Worm (Caenorhabditis elegans) whole organism, L1 larva: ENCODE results near the gene cpg-4.

Experiments
- C04F5.9 ChIP-seq: sonication (generic microtip); optimal IDR thresholded peaks from 2 replicates; lab custom pipeline; 2016; ENCODE audit warnings: missing genetic modification characterization, missing compliant biosample characterization
- C16A3.4 ChIP-seq: fragments of 150-350 bp; optimal IDR thresholded peaks from 2 replicates; lab custom pipeline; 2014; ENCODE audit warnings: missing biosample characterization, missing genetic modification characterization
- C34B4.2 ChIP-seq: sonication (generic microtip); optimal IDR thresholded peaks from 2 replicates; lab custom pipeline; 2017; ENCODE audit warnings: mild to moderate bottlenecking, missing genetic modification characterization, missing compliant biosample characterization
- F16B12.6 ChIP-seq: fragments of 150-350 bp; optimal IDR thresholded peaks from 2 replicates; lab custom pipeline; 2014; ENCODE audit warnings: missing biosample characterization, missing genetic modification characterization
- Y116A8C.19 ChIP-seq: sonication (generic microtip); optimal IDR thresholded peaks from 2 replicates; lab custom pipeline; 2016; ENCODE audit warnings: missing compliant biosample characterization, missing genetic modification characterization, borderline replicate concordance
- blmp-1 ChIP-seq: fragments of 150-350 bp; optimal IDR thresholded peaks from 2 replicates; lab custom pipeline; 2014; ENCODE audit warnings: missing biosample characterization, missing genetic modification characterization
- ceh-63 ChIP-seq: fragments of 200-800 bp; sonication (Bioruptor generic); optimal IDR thresholded peaks from 2 replicates; lab custom pipeline; 2018; ENCODE audit warnings: mild to moderate bottlenecking, missing genetic modification characterization, missing compliant biosample characterization
- ceh-8 ChIP-seq: fragments of 200-800 bp; sonication (Bioruptor generic); optimal IDR thresholded peaks from 2 replicates; lab custom pipeline; 2018; ENCODE audit warnings: mild to moderate bottlenecking, missing genetic modification characterization, moderate library complexity, missing compliant biosample characterization
- ceh-82 ChIP-seq, 3 experiments: fragments of 150-350 bp in 1 of 3; sonication (generic microtip) in 2 of 3; optimal IDR thresholded peaks; 2 replicates each; lab custom pipeline; 2014 to 2017; ENCODE audit warnings: missing biosample characterization in 3 of 3, missing genetic modification characterization in 3 of 3
- ceh-88 ChIP-seq: fragments of 200-800 bp; sonication (Bioruptor generic); IDR thresholded peaks from 2 replicates; pipeline ENCODE4 v1.3.6; 2022; ENCODE audit warnings: missing genetic modification characterization, missing compliant biosample characterization
- ceh-90 ChIP-seq: sonication (generic microtip); optimal IDR thresholded peaks from 2 replicates; lab custom pipeline; 2016; ENCODE audit warnings: missing genetic modification characterization, missing compliant biosample characterization
- ces-1 ChIP-seq: fragments of 150-350 bp; optimal IDR thresholded peaks from 2 replicates; lab custom pipeline; 2014; ENCODE audit warnings: missing biosample characterization, missing genetic modification reagents, missing genetic modification characterization
- dpl-1 ChIP-seq, 3 experiments: fragments of 150-350 bp in 2 of 3; sonication (generic microtip) in 1 of 3; optimal IDR thresholded peaks; 2 replicates each; lab custom pipeline; 2014 to 2017; ENCODE audit warnings: missing biosample characterization in 3 of 3, missing genetic modification characterization in 3 of 3, missing genetic modification reagents in 3 of 3
- efl-1 ChIP-seq, 4 experiments: fragments of 150-350 bp; optimal IDR thresholded peaks in 3 of 4; peaks in 1 of 4; 1 replicate in 1 of 4; 2 replicates in 3 of 4; lab custom pipeline; 2014; ENCODE audit warnings: missing biosample characterization in 2 of 4, missing genetic modification characterization in 2 of 4, missing genetic modification reagents in 2 of 4
- egl-13 ChIP-seq: sonication (generic microtip); optimal IDR thresholded peaks from 2 replicates; lab custom pipeline; 2016; ENCODE audit warnings: missing genotype, missing genetic modification reagents, missing genetic modification characterization, missing compliant biosample characterization
- fkh-10 ChIP-seq: sonication (generic microtip); optimal IDR thresholded peaks from 2 replicates; lab custom pipeline; 2017; ENCODE audit warnings: missing biosample characterization, missing genetic modification reagents, missing genetic modification characterization
- fkh-4 ChIP-seq: sonication (generic microtip); optimal IDR thresholded peaks from 2 replicates; lab custom pipeline; 2016; ENCODE audit warnings: missing compliant biosample characterization, missing genetic modification characterization, borderline replicate concordance
- fkh-8 ChIP-seq: sonication (generic microtip); optimal IDR thresholded peaks from 2 replicates; lab custom pipeline; 2016; ENCODE audit warnings: mild to moderate bottlenecking, missing genetic modification characterization, missing compliant biosample characterization
- grh-1 ChIP-seq: fragments of 200-800 bp; sonication (Bioruptor generic); IDR thresholded peaks from 2 replicates; pipeline ENCODE4 v1.3.6; 2022; ENCODE audit warnings: missing genetic modification reagents, missing genetic modification characterization, missing compliant biosample characterization
- hlh-4 ChIP-seq: sonication (generic microtip); optimal IDR thresholded peaks from 2 replicates; lab custom pipeline; 2016; ENCODE audit warnings: mild to moderate bottlenecking, missing genetic modification characterization, missing compliant biosample characterization
- hpl-2 ChIP-seq: fragments of 150-350 bp; optimal IDR thresholded peaks from 2 replicates; lab custom pipeline; 2014; ENCODE audit warnings: missing biosample characterization, missing genetic modification reagents, missing genetic modification characterization
- lin-13 ChIP-seq: fragments of 150-350 bp; optimal IDR thresholded peaks from 2 replicates; lab custom pipeline; 2014; ENCODE audit warnings: missing biosample characterization, missing genetic modification reagents, missing genetic modification characterization
- lin-14 ChIP-seq: fragments of 200-800 bp; sonication (Bioruptor generic); optimal IDR thresholded peaks from 2 replicates; lab custom pipeline; 2018; ENCODE audit warnings: mild to moderate bottlenecking, missing genetic modification characterization, moderate library complexity, missing compliant biosample characterization
- lin-15B ChIP-seq: fragments of 150-350 bp; sonication (generic microtip); optimal IDR thresholded peaks from 3 replicates; lab custom pipeline; 2014; ENCODE audit warnings: missing biosample characterization, missing genetic modification characterization
- lir-3 ChIP-seq: sonication (generic microtip); optimal IDR thresholded peaks from 2 replicates; lab custom pipeline; 2016; ENCODE audit warnings: mild to moderate bottlenecking, missing genetic modification characterization, moderate library complexity, missing compliant biosample characterization; ENCODE audit not compliant: poor library complexity
- mdl-1 ChIP-seq, 2 experiments: fragments of 150-350 bp; optimal IDR thresholded peaks; 2 replicates each; lab custom pipeline; 2014 to 2017; ENCODE audit warnings: missing biosample characterization in 2 of 2, missing genetic modification characterization in 2 of 2, inconsistent platforms in 1 of 2
- mef-2 ChIP-seq: fragments of 150-350 bp; optimal IDR thresholded peaks from 2 replicates; lab custom pipeline; 2014; ENCODE audit warnings: missing biosample characterization, missing genetic modification characterization
- nhr-11 ChIP-seq: fragments of 150-350 bp; optimal IDR thresholded peaks from 2 replicates; lab custom pipeline; 2014; ENCODE audit warnings: missing biosample characterization, missing genetic modification characterization
- nhr-12 ChIP-seq: sonication (generic microtip); optimal IDR thresholded peaks from 2 replicates; lab custom pipeline; 2017; ENCODE audit warnings: missing biosample characterization, missing genetic modification characterization
- nhr-19 ChIP-seq: fragments of 200-800 bp; sonication (Bioruptor generic); conservative IDR thresholded peaks from 2 replicates; pipeline ENCODE4 v1.3.6; 2022; ENCODE audit warnings: missing genetic modification characterization, missing compliant biosample characterization
- nhr-47 ChIP-seq: sonication (generic microtip); optimal IDR thresholded peaks from 2 replicates; lab custom pipeline; 2016; ENCODE audit warnings: mild to moderate bottlenecking, missing genetic modification characterization, moderate library complexity, missing compliant biosample characterization
- nhr-71 ChIP-seq: sonication (generic microtip); optimal IDR thresholded peaks from 2 replicates; lab custom pipeline; 2016; ENCODE audit warnings: mild to moderate bottlenecking, missing genetic modification characterization, moderate library complexity, missing compliant biosample characterization
- nhr-84 ChIP-seq: sonication (generic microtip); optimal IDR thresholded peaks from 2 replicates; lab custom pipeline; 2017; ENCODE audit warnings: missing biosample characterization, missing genetic modification characterization
- pag-3 ChIP-seq: sonication (generic microtip); optimal IDR thresholded peaks from 2 replicates; lab custom pipeline; 2017; ENCODE audit warnings: missing genetic modification characterization, mild to moderate bottlenecking, missing compliant biosample characterization, antibody characterized with exemption, borderline replicate concordance; ENCODE audit not compliant: insufficient read depth
- pqm-1 ChIP-seq: sonication (generic microtip); optimal IDR thresholded peaks from 3 replicates; lab custom pipeline; 2017; ENCODE audit warnings: missing biosample characterization, missing genetic modification characterization
- rnt-1 ChIP-seq: sonication (generic microtip); optimal IDR thresholded peaks from 2 replicates; lab custom pipeline; 2016; ENCODE audit warnings: mild to moderate bottlenecking, missing genetic modification characterization, moderate library complexity, missing compliant biosample characterization
- skn-1 ChIP-seq: fragments of 150-350 bp; optimal IDR thresholded peaks from 2 replicates; lab custom pipeline; 2014; ENCODE audit warnings: missing biosample characterization, missing genetic modification characterization
- snpc-4 ChIP-seq: fragments of 150-350 bp; optimal IDR thresholded peaks from 2 replicates; lab custom pipeline; 2014; ENCODE audit warnings: missing biosample characterization, missing genetic modification characterization
- snu-23 ChIP-seq: sonication (generic microtip); optimal IDR thresholded peaks from 2 replicates; lab custom pipeline; 2016; ENCODE audit warnings: missing genetic modification characterization, missing compliant biosample characterization
- sptf-1 ChIP-seq: fragments of 150-350 bp; optimal IDR thresholded peaks from 2 replicates; lab custom pipeline; 2014; ENCODE audit warnings: missing biosample characterization, missing genetic modification characterization
- swsn-7 ChIP-seq: sonication (generic microtip); optimal IDR thresholded peaks from 2 replicates; lab custom pipeline; 2016; ENCODE audit warnings: missing genetic modification characterization, missing compliant biosample characterization
- tbx-2 ChIP-seq: sonication (generic microtip); optimal IDR thresholded peaks from 2 replicates; lab custom pipeline; 2016; ENCODE audit warnings: missing genetic modification characterization, missing compliant biosample characterization
- tlp-1 ChIP-seq: fragments of 150-350 bp; optimal IDR thresholded peaks from 2 replicates; lab custom pipeline; 2014; ENCODE audit warnings: missing biosample characterization, missing genetic modification characterization
- unc-30 ChIP-seq: sonication (generic microtip); optimal IDR thresholded peaks from 2 replicates; lab custom pipeline; 2017; ENCODE audit warnings: missing biosample characterization, missing genetic modification characterization
- unc-62 ChIP-seq: fragments of 150-350 bp; optimal IDR thresholded peaks from 2 replicates; lab custom pipeline; 2014; ENCODE audit warnings: missing biosample characterization, missing genetic modification reagents, missing genetic modification characterization
- unc-98 ChIP-seq: fragments of 200-800 bp; sonication (Bioruptor generic); IDR thresholded peaks from 2 replicates; pipeline ENCODE4 v1.3.6; 2022; ENCODE audit warnings: missing genetic modification characterization, missing compliant biosample characterization
- ztf-4 ChIP-seq: fragments of 150-350 bp; optimal IDR thresholded peaks from 2 replicates; lab custom pipeline; 2014; ENCODE audit warnings: missing biosample characterization, missing genetic modification characterization

Gene cpg-4

DNA sequence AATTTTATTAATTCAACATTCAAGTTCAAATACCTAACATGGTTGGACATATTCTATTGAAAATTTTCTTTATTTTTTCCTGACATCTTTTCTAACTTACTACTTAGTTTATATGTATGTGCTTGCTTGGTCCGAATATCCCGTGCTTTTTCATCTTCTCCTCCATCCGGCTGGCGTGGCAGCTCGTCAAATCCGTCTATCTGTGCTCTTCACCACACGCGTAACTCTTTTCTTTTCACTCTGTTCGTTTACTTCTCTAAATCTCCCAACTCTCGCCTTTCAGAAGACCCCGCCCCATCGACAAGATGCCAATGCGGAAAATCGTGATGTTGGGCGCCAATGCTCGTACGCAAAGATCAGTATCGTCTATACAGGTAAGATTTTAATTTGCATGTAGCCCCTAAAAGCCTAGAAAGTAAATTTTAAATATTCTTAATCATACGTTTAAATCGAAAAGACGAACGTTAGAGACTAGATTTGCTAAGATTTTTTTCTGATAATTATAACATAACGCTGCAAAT, 31.5 kb upstream of the cpg-4 start:
- TF ChIP-seq fkh-4 (tag; lab: Kevin White, UChicago), result no peak
- no peak for TF ChIP-seq egl-13 (tag; lab: Kevin White, UChicago)
- TF ChIP-seq mef-2 (tag; lab: Kevin White, UChicago), result no peak
- TF ChIP-seq snpc-4, result no peak
- TF ChIP-seq hpl-2, result no peak
- no peak for TF ChIP-seq tlp-1 (tag; lab: Kevin White, UChicago)
- no peak for TF ChIP-seq nhr-12 (tag; lab: Kevin White, UChicago)
- TF ChIP-seq grh-1 (GFP tag; lab: Robert Waterston, UW), result no peak
- peak; percentile 1 for TF ChIP-seq snu-23
- no peak for TF ChIP-seq ceh-90 (tag; lab: Kevin White, UChicago)
- no peak for TF ChIP-seq dpl-1 (GFP tag; optimal IDR thresholded peaks at IDR 0.05; lab: Kevin White, UChicago)
- no peak for TF ChIP-seq skn-1 (tag; lab: Kevin White, UChicago)
- TF ChIP-seq fkh-10 (GFP tag; lab: Kevin White, UChicago), result peak; percentile 13
- no peak for TF ChIP-seq lin-13 (GFP tag; lab: Kevin White, UChicago)
- no peak for TF ChIP-seq nhr-19
- no peak for TF ChIP-seq nhr-11
- no peak for TF ChIP-seq C34B4.2 (tag; lab: Kevin White, UChicago)
- peak; percentile 27 for TF ChIP-seq nhr-71 (tag; lab: Kevin White, UChicago)
- peak; percentile 76 for TF ChIP-seq lin-14
- peak; percentile 20 for TF ChIP-seq fkh-8
- no peak for TF ChIP-seq ceh-8 (GFP tag; lab: Kevin White, UChicago)
- no peak for TF ChIP-seq C16A3.4
- TF ChIP-seq ceh-63 (GFP tag; lab: Kevin White, UChicago), result no peak
- TF ChIP-seq ces-1 (GFP tag; lab: Kevin White, UChicago), result no peak
- peak; percentile 11 for TF ChIP-seq swsn-7 (tag; lab: Kevin White, UChicago)
- TF ChIP-seq pqm-1, result no peak
- no peak for TF ChIP-seq blmp-1 (tag; lab: Kevin White, UChicago)
- no peak for TF ChIP-seq lin-15B (tag; lab: Kevin White, UChicago)
- TF ChIP-seq ceh-82 (tag; optimal IDR thresholded peaks at IDR 0.05; lab: Kevin White, UChicago), result peak in 1 of 3 experiments; percentile 4
- TF ChIP-seq unc-30 (tag; lab: Kevin White, UChicago), result no peak
- no peak for TF ChIP-seq unc-98 (GFP tag; lab: Robert Waterston, UW)
- TF ChIP-seq F16B12.6 (tag; lab: Kevin White, UChicago), result no peak
- peak; percentile 41 for TF ChIP-seq pag-3 (tag; lab: Kevin White, UChicago)
- TF ChIP-seq mdl-1 (tag; optimal IDR thresholded peaks at IDR 0.05; lab: Kevin White, UChicago), result no peak
- TF ChIP-seq sptf-1 (tag; lab: Kevin White, UChicago), result no peak
- no peak for TF ChIP-seq ceh-88 (GFP tag; lab: Robert Waterston, UW)
- no peak for TF ChIP-seq unc-62 (GFP tag; lab: Kevin White, UChicago)
- TF ChIP-seq C04F5.9 (tag; lab: Kevin White, UChicago), result no peak
- no peak for TF ChIP-seq lir-3
- peak; percentile 4 for TF ChIP-seq nhr-47 (tag; lab: Kevin White, UChicago)
- no peak for TF ChIP-seq nhr-84
- TF ChIP-seq rnt-1 (tag; lab: Kevin White, UChicago), result peak; percentile 44
- no peak for TF ChIP-seq hlh-4
- TF ChIP-seq ztf-4 (tag; lab: Kevin White, UChicago), result no peak
- no peak for TF ChIP-seq tbx-2 (tag; lab: Kevin White, UChicago)
- TF ChIP-seq efl-1 (optimal IDR thresholded peaks at IDR 0.05; lab: Kevin White, UChicago), result peak in 1 of 2 experiments; percentile 24
- TF ChIP-seq efl-1 (GFP tag; optimal IDR thresholded peaks at IDR 0.05 in 1 of 2; lab: Kevin White, UChicago), result peak; percentile 14 to 16
- TF ChIP-seq Y116A8C.19, result no peak
